Fruit fly (Drosophila melanogaster) whole organism: ENCODE results near the gene Ca-beta.

Experiments
- CG8478 ChIP-seq: fragments of >200 bp; optimal IDR thresholded peaks from 2 replicates; lab custom pipeline; 2018; ENCODE audit warnings: inconsistent platforms
- Dll ChIP-seq: fragments of >200 bp; optimal IDR thresholded peaks from 2 replicates; lab custom pipeline; 2017
- EcR ChIP-seq, 2 experiments: fragments of >200 bp; optimal IDR thresholded peaks; 2 replicates each; lab custom pipeline; 2017; ENCODE audit warnings: missing biosample characterization in 2 of 2, missing genetic modification characterization in 2 of 2, missing genetic modification reagents in 2 of 2
- pan ChIP-seq: fragments of >200 bp; optimal IDR thresholded peaks from 2 replicates; lab custom pipeline; 2017
- psq ChIP-seq: fragments of >200 bp; optimal IDR thresholded peaks from 2 replicates; lab custom pipeline; 2017
- usp ChIP-seq: fragments of >200 bp; optimal IDR thresholded peaks from 2 replicates; lab custom pipeline; 2017; ENCODE audit warnings: missing biosample characterization, missing genetic modification characterization, mixed read lengths

DNA sequence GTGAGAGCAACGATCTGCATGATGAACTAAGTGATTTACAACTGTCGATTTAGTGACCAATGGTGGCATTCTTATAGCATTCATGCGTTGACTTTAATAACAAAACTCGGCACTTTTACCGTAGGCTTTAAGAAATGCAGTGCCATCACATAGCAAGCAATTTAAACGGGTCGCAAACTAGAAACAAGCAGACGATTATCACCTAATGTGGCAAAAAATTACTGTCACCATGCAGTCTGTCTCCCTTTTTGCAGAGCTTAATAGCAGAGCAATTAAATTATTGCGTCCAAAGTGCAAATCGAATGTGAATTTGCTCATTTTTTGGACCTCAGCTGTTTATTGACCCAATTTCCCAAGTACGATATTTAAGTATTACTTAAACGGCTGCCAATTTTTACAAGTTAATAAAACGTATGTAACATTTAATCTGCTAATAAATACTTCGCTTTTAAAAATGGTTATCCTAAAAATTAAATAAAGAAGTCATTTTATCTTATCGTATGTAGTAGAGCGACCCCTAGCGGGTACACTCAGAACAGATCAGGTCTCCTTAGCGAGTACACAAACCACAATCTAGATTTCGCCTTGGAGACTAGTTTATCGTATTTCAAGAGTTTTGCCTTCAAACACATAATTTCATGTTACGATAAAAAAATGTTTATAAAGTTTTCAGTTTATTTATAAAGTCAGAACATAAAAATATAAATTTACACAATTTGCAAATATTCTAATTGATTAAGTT, 31.6 kb downstream of the Ca-beta start, which contains the start of gene Vm32E:
- TF ChIP-seq psq (lab: Kevin White, UChicago) (no peak), usp (GFP tag; lab: Kevin White, UChicago) (no peak), EcR (GFP tag; optimal IDR thresholded peaks at IDR 0.05; lab: Kevin White, UChicago) (no peak), CG8478 (lab: Kevin White, UChicago) (no peak), Dll (lab: Kevin White, UChicago) (no peak), pan (lab: Kevin White, UChicago) (no peak)
